Fruit fly (Drosophila melanogaster): ENCODE results near the gene Antp.

Gene Antp

DNA sequence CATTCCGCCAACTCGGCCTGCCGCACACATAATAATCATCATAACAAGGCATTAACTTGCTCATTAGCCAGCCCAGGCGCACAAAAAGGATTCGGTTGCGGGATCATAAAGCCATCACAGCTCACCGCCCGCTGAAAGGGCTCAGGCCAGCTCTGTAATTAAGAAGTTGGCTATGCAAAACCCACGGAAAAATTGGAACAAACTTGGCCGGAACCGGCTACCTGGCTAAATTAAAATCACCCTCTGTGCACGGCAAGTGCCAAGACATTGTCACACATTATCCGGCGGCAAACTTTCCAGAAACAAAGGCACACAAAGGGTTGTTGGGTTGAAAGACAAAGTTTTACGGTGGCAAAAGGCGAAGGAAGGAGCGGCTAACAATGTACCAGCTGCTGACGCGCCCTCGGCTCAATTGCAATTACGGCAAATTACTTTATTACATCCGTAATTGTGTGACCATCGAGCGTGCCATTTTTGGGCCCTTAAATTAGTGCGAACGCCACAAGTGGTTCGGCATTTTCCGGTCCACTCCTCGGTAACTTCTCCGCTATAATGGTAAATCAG lies 36.8 kb upstream of the Antp start:
- TF ChIP-seq CrebA (GFP tag; optimal IDR thresholded peaks at IDR 0.05; ENCODE audit: borderline replicate concordance), result no peak
- no peak for TF ChIP-seq Rel (GFP tag; optimal IDR thresholded peaks at IDR 0.05)
- no peak for TF ChIP-seq Rel (tag; optimal IDR thresholded peaks at IDR 0.05)
- TF ChIP-seq GATAd (GFP tag; optimal IDR thresholded peaks at IDR 0.05), result no peak
- no peak for TF ChIP-seq brk (GFP tag; optimal IDR thresholded peaks at IDR 0.05)
- no peak for TF ChIP-seq Mio (GFP tag; optimal IDR thresholded peaks at IDR 0.05)
- no peak for TF ChIP-seq Dif (GFP tag; optimal IDR thresholded peaks at IDR 0.05; ENCODE audit: partially characterized antibody)
- no peak for TF ChIP-seq Vsx2 (GFP tag; optimal IDR thresholded peaks at IDR 0.05; ENCODE audit: partially characterized antibody)

DNA sequence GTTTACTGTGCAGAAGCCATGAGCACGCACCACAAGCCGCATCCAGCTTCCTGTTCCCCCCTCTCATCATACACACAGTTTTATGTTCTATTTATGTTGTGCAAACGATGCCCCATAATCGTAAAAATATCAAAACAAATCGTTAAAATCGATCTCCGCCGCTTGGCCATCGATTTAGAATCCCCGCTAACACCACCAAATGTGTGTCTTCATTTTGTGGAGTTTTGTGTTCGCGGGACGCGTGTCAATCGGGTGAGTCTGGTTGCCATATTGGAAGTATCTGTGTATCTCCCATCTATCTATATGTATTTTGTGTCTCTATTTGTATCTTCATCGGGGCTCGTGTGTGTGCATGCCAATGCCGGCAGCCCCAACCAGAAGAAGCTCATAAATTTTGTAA lies 35.4 kb upstream of the Antp start:
- TF ChIP-seq foxo (GFP tag; optimal IDR thresholded peaks at IDR 0.05) (no peak), N (GFP tag; optimal IDR thresholded peaks at IDR 0.05) (no peak), dmrt93B (GFP tag; optimal IDR thresholded peaks at IDR 0.05) (no peak), Hr78 (GFP tag; optimal IDR thresholded peaks at IDR 0.05) (no peak), CrebA (GFP tag; optimal IDR thresholded peaks at IDR 0.05; ENCODE audit: borderline replicate concordance) (no peak), dsf (GFP tag; optimal IDR thresholded peaks at IDR 0.05; ENCODE audit: borderline replicate concordance) (no peak), HLH106 (tag; optimal IDR thresholded peaks at IDR 0.05) (no peak), h (GFP tag; optimal IDR thresholded peaks at IDR 0.05) (no peak), br (GFP tag; optimal IDR thresholded peaks at IDR 0.05) (no peak), CG9705 (GFP tag; optimal IDR thresholded peaks at IDR 0.05) (no peak)

DNA sequence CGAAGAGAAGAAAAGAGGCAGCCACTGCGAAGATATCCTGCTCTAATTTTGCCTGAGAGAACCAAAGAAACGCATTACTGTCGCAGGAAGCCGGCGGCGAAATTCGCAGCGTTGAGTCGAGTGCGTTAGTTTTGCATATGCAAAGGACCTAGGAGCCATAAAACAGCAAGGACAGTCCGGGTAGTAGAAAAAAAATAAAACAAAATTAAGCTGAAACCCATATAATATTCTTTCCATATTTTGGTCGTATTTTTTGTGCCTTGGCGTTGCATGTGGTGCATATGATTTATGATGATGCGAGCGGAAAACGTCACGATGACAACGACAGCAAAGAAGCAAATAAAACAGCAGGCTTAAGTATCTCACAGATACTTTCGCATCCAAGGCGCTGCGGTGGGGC lies 34.7 kb upstream of the Antp start:
- no peak for TF ChIP-seq h (GFP tag; optimal IDR thresholded peaks at IDR 0.05)
- no peak for TF ChIP-seq sage (GFP tag; optimal IDR thresholded peaks at IDR 0.05)
- TF ChIP-seq rgr (GFP tag; optimal IDR thresholded peaks at IDR 0.05), result no peak
- no peak for TF ChIP-seq sv (GFP tag; optimal IDR thresholded peaks at IDR 0.05)
- TF ChIP-seq dmrt93B (GFP tag; optimal IDR thresholded peaks at IDR 0.05), result no peak
- TF ChIP-seq Mio (GFP tag; optimal IDR thresholded peaks at IDR 0.05), result no peak
- TF ChIP-seq psq (GFP tag; optimal IDR thresholded peaks at IDR 0.05), result no peak
- no peak for TF ChIP-seq brk (GFP tag; optimal IDR thresholded peaks at IDR 0.05)
- TF ChIP-seq CrebA (GFP tag; optimal IDR thresholded peaks at IDR 0.05; ENCODE audit: borderline replicate concordance), result no peak
- no peak for TF ChIP-seq jim (GFP tag; optimal IDR thresholded peaks at IDR 0.05)
- no peak for TF ChIP-seq usp (GFP tag; optimal IDR thresholded peaks at IDR 0.05)
- TF ChIP-seq tai (GFP tag; optimal IDR thresholded peaks at IDR 0.05), result no peak
- TF ChIP-seq fru (GFP tag; optimal IDR thresholded peaks at IDR 0.05), result no peak

DNA sequence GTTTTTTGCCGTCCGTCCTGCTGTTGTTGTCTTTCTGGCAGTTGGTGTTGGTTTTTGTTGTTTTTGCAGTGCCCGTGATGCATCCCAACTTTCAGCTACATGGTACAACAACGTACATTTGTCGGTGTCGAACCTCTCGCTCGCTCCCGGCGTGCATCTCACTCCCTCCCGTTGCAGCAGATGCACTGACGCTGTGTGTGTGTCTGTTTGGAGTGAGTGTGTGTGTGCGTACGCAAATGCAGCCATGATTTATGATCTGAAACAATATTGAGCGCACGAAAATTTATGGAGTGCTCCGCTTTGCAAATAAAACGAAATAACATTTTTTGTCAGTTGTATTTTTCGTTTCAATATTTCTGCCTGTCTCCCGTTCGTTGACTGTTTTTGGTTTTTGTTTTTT lies 32.5 kb upstream of the Antp start:
- TF ChIP-seq dl (GFP tag; optimal IDR thresholded peaks at IDR 0.05; ENCODE audit: insufficient read depth in 1 of 2, partially characterized antibody in 2 of 2), result no peak
- no peak for TF ChIP-seq sv (GFP tag; optimal IDR thresholded peaks at IDR 0.05)
- no peak for TF ChIP-seq CrebA (GFP tag; optimal IDR thresholded peaks at IDR 0.05; ENCODE audit: borderline replicate concordance)
- TF ChIP-seq Jra (GFP tag; optimal IDR thresholded peaks at IDR 0.05), result no peak
- no peak for TF ChIP-seq psq (GFP tag; optimal IDR thresholded peaks at IDR 0.05)
- TF ChIP-seq CG32264 (GFP tag; optimal IDR thresholded peaks at IDR 0.05), result no peak
- TF ChIP-seq brk (GFP tag; optimal IDR thresholded peaks at IDR 0.05), result no peak
- TF ChIP-seq GATAd (GFP tag; optimal IDR thresholded peaks at IDR 0.05), result no peak
- no peak for TF ChIP-seq pan (optimal IDR thresholded peaks at IDR 0.05)
- no peak for TF ChIP-seq Sp1 (GFP tag; optimal IDR thresholded peaks at IDR 0.05)
- no peak for TF ChIP-seq CG9705 (GFP tag; optimal IDR thresholded peaks at IDR 0.05)

DNA sequence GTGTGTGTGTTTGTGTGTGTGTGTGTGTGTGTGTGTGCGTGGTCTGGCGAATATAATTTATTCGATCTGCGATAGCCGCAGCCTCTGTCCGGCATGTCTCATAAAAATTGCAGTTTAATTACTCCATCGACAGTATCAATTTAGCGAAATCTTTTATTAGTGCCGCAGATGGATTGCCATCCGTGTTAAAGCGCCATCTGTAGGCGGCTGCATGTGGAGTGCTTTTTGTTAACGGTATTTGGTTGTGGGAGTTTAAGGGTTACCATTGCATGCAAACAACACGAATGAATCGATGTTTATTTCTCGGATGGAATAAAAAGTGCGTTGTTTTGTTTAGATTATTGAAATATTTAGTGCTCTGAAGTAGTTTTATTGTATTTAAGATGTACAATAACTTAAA lies 30.4 kb upstream of the Antp start:
- TF ChIP-seq Dfd (GFP tag; optimal IDR thresholded peaks at IDR 0.05) (peak; percentile 48), Vsx2 (GFP tag; optimal IDR thresholded peaks at IDR 0.05; ENCODE audit: partially characterized antibody) (no peak)

DNA sequence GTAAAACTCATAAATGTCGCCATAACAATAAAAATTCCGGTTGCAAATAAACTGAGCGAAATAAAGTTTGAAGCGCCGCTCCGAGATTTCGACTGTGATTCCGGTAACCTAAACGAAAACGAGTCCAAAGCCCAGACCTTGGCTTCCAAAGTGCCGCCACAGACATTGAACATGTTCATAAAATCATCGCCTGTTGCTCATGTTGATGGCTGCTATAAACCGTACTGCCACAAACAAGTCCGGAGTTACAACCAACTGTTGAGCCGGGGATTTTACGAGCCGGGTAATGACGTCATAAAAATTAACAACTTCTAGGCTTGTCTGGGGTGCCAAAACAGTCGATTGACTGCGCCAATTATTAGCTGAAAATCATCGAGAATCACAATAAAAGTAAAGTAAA lies 29.5 kb upstream of the Antp start:
- no peak for TF ChIP-seq Hnf4 (GFP tag; optimal IDR thresholded peaks at IDR 0.05)

Data from whole organism, wandering third instar larva.